Fruit fly (Drosophila melanogaster) whole organism, prepupa: Measurements from ENCODE around the gene CG31156.

ENCODE experiments used
- Blimp-1 ChIP-seq: fragments of 200-800 bp; sonication (Bioruptor generic); optimal IDR thresholded peaks from 3 replicates; lab custom pipeline; 2017; ENCODE audit warnings: missing biosample characterization, missing genetic modification characterization, mild to moderate bottlenecking, moderate library complexity, missing genetic modification reagents
- CG11294 ChIP-seq: fragments of 200-800 bp; sonication (Bioruptor generic); IDR thresholded peaks from 2 replicates; pipeline ENCODE4 v1.3.6; 2022; ENCODE audit warnings: missing biosample characterization, missing genetic modification characterization
- CG11762 ChIP-seq: fragments of 200-800 bp; sonication (Bioruptor generic); optimal IDR thresholded peaks from 3 replicates; lab custom pipeline; 2016; ENCODE audit warnings: missing biosample characterization, missing genetic modification characterization; ENCODE audit not compliant: insufficient read depth
- CG11902 ChIP-seq: fragments of 200-800 bp; sonication (Bioruptor generic); optimal IDR thresholded peaks from 3 replicates; lab custom pipeline; 2016; ENCODE audit warnings: missing biosample characterization, missing genetic modification characterization
- CG15336 ChIP-seq: fragments of 200-800 bp; sonication (Bioruptor generic); IDR thresholded peaks from 2 replicates; pipeline ENCODE4 v1.3.6; 2022; ENCODE audit warnings: missing biosample characterization, missing genetic modification characterization
- CG1621 ChIP-seq: fragments of 200-800 bp; sonication (Bioruptor generic); optimal IDR thresholded peaks from 3 replicates; lab custom pipeline; 2018; ENCODE audit warnings: missing biosample characterization, mild to moderate bottlenecking, missing genetic modification characterization
- CG16779 ChIP-seq: fragments of 200-800 bp; sonication (Bioruptor generic); optimal IDR thresholded peaks from 3 replicates; lab custom pipeline; 2017; ENCODE audit warnings: missing biosample characterization, mild to moderate bottlenecking, missing genetic modification characterization
- CG31627 ChIP-seq: fragments of 200-800 bp; sonication (Bioruptor generic); optimal IDR thresholded peaks from 3 replicates; lab custom pipeline; 2016; ENCODE audit warnings: missing biosample characterization, missing genetic modification characterization
- CG32006 ChIP-seq: fragments of 200-800 bp; sonication (Bioruptor generic); optimal IDR thresholded peaks from 3 replicates; lab custom pipeline; 2017; ENCODE audit warnings: missing biosample characterization, mild to moderate bottlenecking, missing genetic modification characterization
- CG34406 ChIP-seq: fragments of 200-800 bp; sonication (Bioruptor generic); optimal IDR thresholded peaks from 3 replicates; lab custom pipeline; 2016; ENCODE audit warnings: missing biosample characterization, missing genetic modification characterization
- CG3919 ChIP-seq: fragments of 200-800 bp; sonication (Bioruptor generic); optimal IDR thresholded peaks from 3 replicates; lab custom pipeline; 2016; ENCODE audit warnings: missing biosample characterization, missing genetic modification characterization
- CG4318 ChIP-seq: fragments of 200-800 bp; sonication (Bioruptor generic); optimal IDR thresholded peaks from 3 replicates; lab custom pipeline; 2017; ENCODE audit warnings: missing biosample characterization, mild to moderate bottlenecking, missing genetic modification characterization
- CG6163 ChIP-seq: fragments of 200-800 bp; sonication (Bioruptor generic); IDR thresholded peaks from 3 replicates; pipeline ENCODE4 v1.3.6; 2022; ENCODE audit warnings: missing biosample characterization, missing genetic modification characterization
- CG6276 ChIP-seq: fragments of 200-800 bp; sonication (Bioruptor generic); optimal IDR thresholded peaks from 2 replicates; lab custom pipeline; 2017; ENCODE audit warnings: missing biosample characterization, mild to moderate bottlenecking, missing genetic modification characterization
- CG6792 ChIP-seq: fragments of 200-800 bp; sonication (Bioruptor generic); optimal IDR thresholded peaks from 3 replicates; lab custom pipeline; 2016; ENCODE audit warnings: missing biosample characterization, missing genetic modification characterization
- CG6808 ChIP-seq: fragments of 200-800 bp; sonication (Bioruptor generic); optimal IDR thresholded peaks from 3 replicates; lab custom pipeline; 2017; ENCODE audit warnings: missing biosample characterization, missing genetic modification characterization, mild to moderate bottlenecking, moderate library complexity, missing genetic modification reagents
- CG8119 ChIP-seq: fragments of 200-800 bp; sonication (Bioruptor generic); IDR thresholded peaks from 3 replicates; pipeline ENCODE4 v1.3.6; 2022; ENCODE audit warnings: missing biosample characterization, missing genetic modification characterization
- CG8319 ChIP-seq: fragments of 200-800 bp; sonication (Bioruptor generic); optimal IDR thresholded peaks from 3 replicates; lab custom pipeline; 2016; ENCODE audit warnings: missing biosample characterization, missing genetic modification characterization
- CG8632 ChIP-seq: fragments of 200-800 bp; sonication (Bioruptor generic); optimal IDR thresholded peaks from 3 replicates; lab custom pipeline; 2016; ENCODE audit warnings: missing biosample characterization, missing genetic modification characterization
- Eip75B ChIP-seq: fragments of 200-800 bp; sonication (Bioruptor generic); optimal IDR thresholded peaks from 3 replicates; lab custom pipeline; 2016; ENCODE audit warnings: missing biosample characterization, missing genetic modification characterization
- Eip78C ChIP-seq: fragments of 200-800 bp; sonication (Bioruptor generic); peaks from one replicate; lab custom pipeline; 2016; ENCODE audit warnings: missing biosample characterization, missing genetic modification characterization
- Eip93F ChIP-seq: fragments of 200-800 bp; sonication (Bioruptor generic); optimal IDR thresholded peaks from 2 replicates; lab custom pipeline; 2016; ENCODE audit warnings: missing biosample characterization, mild to moderate bottlenecking, missing genetic modification characterization
- Ets21C ChIP-seq: fragments of 200-800 bp; sonication (Bioruptor generic); optimal IDR thresholded peaks from 3 replicates; lab custom pipeline; 2016; ENCODE audit warnings: missing biosample characterization, missing genetic modification characterization
- Ets96B ChIP-seq: fragments of 200-800 bp; optimal IDR thresholded peaks from 2 replicates; lab custom pipeline; 2019; ENCODE audit warnings: missing biosample characterization, mild to moderate bottlenecking, missing genetic modification characterization, moderate library complexity
- Gug ChIP-seq: fragments of 200-800 bp; sonication (Bioruptor generic); IDR thresholded peaks from 2 replicates; pipeline ENCODE4 v1.3.6; 2022; ENCODE audit warnings: missing biosample characterization, missing genetic modification characterization
- Hr39 ChIP-seq: fragments of 200-800 bp; sonication (Bioruptor generic); optimal IDR thresholded peaks from 2 replicates; lab custom pipeline; 2016; ENCODE audit warnings: missing biosample characterization, missing genetic modification characterization
- Hr4 ChIP-seq: fragments of 200-800 bp; sonication (Bioruptor generic); optimal IDR thresholded peaks from 3 replicates; lab custom pipeline; 2016; ENCODE audit warnings: missing biosample characterization, missing genetic modification characterization
- Lpt ChIP-seq: fragments of 200-800 bp; sonication (Bioruptor generic); optimal IDR thresholded peaks from 3 replicates; lab custom pipeline; 2016; ENCODE audit warnings: missing biosample characterization, missing genetic modification characterization
- Smox ChIP-seq: fragments of 200-800 bp; sonication (Bioruptor generic); optimal IDR thresholded peaks from 3 replicates; lab custom pipeline; 2016; ENCODE audit warnings: missing biosample characterization, missing genetic modification characterization
- Sox102F ChIP-seq: fragments of 200-800 bp; sonication (Bioruptor generic); optimal IDR thresholded peaks from 2 replicates; lab custom pipeline; 2016; ENCODE audit warnings: missing biosample characterization, mild to moderate bottlenecking, missing genetic modification characterization
- Sox14 ChIP-seq: fragments of 200-800 bp; sonication (Bioruptor generic); optimal IDR thresholded peaks from 3 replicates; lab custom pipeline; 2016; ENCODE audit warnings: missing biosample characterization, missing genetic modification characterization
- Sox15 ChIP-seq: fragments of 200-800 bp; sonication (Bioruptor generic); optimal IDR thresholded peaks from 3 replicates; lab custom pipeline; 2016; ENCODE audit warnings: missing biosample characterization, missing genetic modification characterization
- achi ChIP-seq: fragments of 200-800 bp; sonication (Bioruptor generic); optimal IDR thresholded peaks from 3 replicates; lab custom pipeline; 2016; ENCODE audit warnings: missing biosample characterization, missing genetic modification characterization
- acj6 ChIP-seq: fragments of 200-800 bp; sonication (Bioruptor generic); optimal IDR thresholded peaks from 3 replicates; lab custom pipeline; 2016; ENCODE audit warnings: missing biosample characterization, missing genetic modification characterization
- cyc ChIP-seq: fragments of 200-800 bp; sonication (Bioruptor generic); optimal IDR thresholded peaks from 3 replicates; lab custom pipeline; 2016; ENCODE audit warnings: missing biosample characterization, missing genetic modification characterization
- dac ChIP-seq: fragments of 200-800 bp; sonication (Bioruptor generic); optimal IDR thresholded peaks from 2 replicates; lab custom pipeline; 2017; ENCODE audit warnings: missing biosample characterization, mild to moderate bottlenecking, missing genetic modification characterization
- eg ChIP-seq: fragments of 200-800 bp; sonication (Bioruptor generic); IDR thresholded peaks from 3 replicates; pipeline ENCODE4 v1.3.6; 2022; ENCODE audit warnings: missing biosample characterization, missing genetic modification characterization
- esn ChIP-seq: fragments of 200-800 bp; sonication (Bioruptor generic); optimal IDR thresholded peaks from 2 replicates; lab custom pipeline; 2016; ENCODE audit warnings: missing biosample characterization, mild to moderate bottlenecking, missing genetic modification characterization, moderate library complexity
- fd59A ChIP-seq: fragments of 200-800 bp; sonication (Bioruptor generic); optimal IDR thresholded peaks from 2 replicates; lab custom pipeline; 2017; ENCODE audit warnings: missing biosample characterization, mild to moderate bottlenecking, missing genetic modification characterization, missing genetic modification reagents
- fd85E ChIP-seq: fragments of 200-800 bp; sonication (Bioruptor generic); optimal IDR thresholded peaks from 3 replicates; lab custom pipeline; 2016; ENCODE audit warnings: missing biosample characterization, missing genetic modification characterization
- fkh ChIP-seq: fragments of 200-800 bp; sonication (Bioruptor generic); optimal IDR thresholded peaks from 3 replicates; lab custom pipeline; 2017; ENCODE audit warnings: missing biosample characterization, mild to moderate bottlenecking, missing genetic modification characterization, moderate library complexity
- lz ChIP-seq: fragments of 200-800 bp; sonication (Bioruptor generic); optimal IDR thresholded peaks from 3 replicates; lab custom pipeline; 2016; ENCODE audit warnings: missing biosample characterization, missing genetic modification characterization
- net ChIP-seq: fragments of 200-800 bp; sonication (Bioruptor generic); optimal IDR thresholded peaks from 3 replicates; lab custom pipeline; 2016; ENCODE audit warnings: missing biosample characterization, missing genetic modification characterization
- salr ChIP-seq, 2 experiments: fragments of 200-800 bp; sonication (Bioruptor generic); optimal IDR thresholded peaks; 3 replicates each; lab custom pipeline; 2016 to 2018; ENCODE audit warnings: missing biosample characterization in 2 of 2, missing genetic modification characterization in 2 of 2, mild to moderate bottlenecking in 1 of 2
- spab ChIP-seq: fragments of 200-800 bp; sonication (Bioruptor generic); optimal IDR thresholded peaks from 2 replicates; lab custom pipeline; 2017; ENCODE audit warnings: missing biosample characterization, mild to moderate bottlenecking, missing genetic modification characterization, missing genetic modification reagents
- ss ChIP-seq, 2 experiments: fragments of 200-800 bp; sonication (Bioruptor generic); optimal IDR thresholded peaks; 2 replicates in 1 of 2; 3 replicates in 1 of 2; lab custom pipeline; 2017 to 2018; ENCODE audit warnings: mild to moderate bottlenecking in 2 of 2, missing biosample characterization in 2 of 2, missing genetic modification characterization in 2 of 2, moderate library complexity in 1 of 2
- topi ChIP-seq: fragments of 200-800 bp; sonication (Bioruptor generic); optimal IDR thresholded peaks from 3 replicates; lab custom pipeline; 2016; ENCODE audit warnings: missing biosample characterization, missing genetic modification characterization
- vri ChIP-seq: fragments of 200-800 bp; sonication (Bioruptor generic); optimal IDR thresholded peaks from 3 replicates; lab custom pipeline; 2016; ENCODE audit warnings: missing biosample characterization, mild to moderate bottlenecking, missing genetic modification characterization

CG31156 gene

dm6 chr3R:22613448-22613847 is at the start of gene CG31156, which contains the start of gene mRRF2:
TSS of gene CG31156 (minus strand) at chr3R:22613656.
TSS of gene mRRF2 (plus strand) at chr3R:22613686.
- TF ChIP-seq CG34406 (no peak), CG31627 (no peak), fd85E (GFP tag; lab: Kevin White, UChicago) (no peak), esn (GFP tag; lab: Kevin White, UChicago) (no peak), vri (GFP tag; lab: Kevin White, UChicago) (no peak), CG15336 (no peak), net (GFP tag; lab: Kevin White, UChicago) (no peak), achi (GFP tag; lab: Kevin White, UChicago) (no peak), Sox14 (GFP tag; lab: Kevin White, UChicago) (no peak), fd59A (GFP tag; lab: Kevin White, UChicago) (no peak), spab (GFP tag; lab: Kevin White, UChicago) (no peak), Gug (GFP tag; lab: Robert Waterston, UW) (no peak), cyc (no peak), lz (GFP tag; lab: Kevin White, UChicago) (no peak), Eip78C (GFP tag; lab: Kevin White, UChicago) (no peak), CG6276 (GFP tag; lab: Kevin White, UChicago) (no peak), Eip93F (GFP tag; lab: Kevin White, UChicago) (no peak)

- TF ChIP-seq Blimp-1 (GFP tag; lab: Kevin White, UChicago) (no peak), CG11902 (GFP tag; lab: Kevin White, UChicago) (no peak), CG1621 (tag; lab: Kevin White, UChicago) (peak; percentile 32), vri (GFP tag; lab: Kevin White, UChicago) (no peak), acj6 (GFP tag; lab: Kevin White, UChicago) (peak; percentile 73), CG6276 (GFP tag; lab: Kevin White, UChicago) (peak; percentile 51), net (GFP tag; lab: Kevin White, UChicago) (peak; percentile 64), Ets21C (GFP tag; lab: Kevin White, UChicago) (no peak), CG4318 (GFP tag; lab: Kevin White, UChicago) (peak; percentile 62), CG34406 (peak; percentile 31), CG8119 (GFP tag; lab: Robert Waterston, UW) (peak; percentile 90), Lpt (peak; percentile 10), CG6792 (peak; percentile 8), CG31627 (peak; percentile 42), ss (GFP tag; optimal IDR thresholded peaks at IDR 0.05; lab: Kevin White, UChicago) (no peak), Sox102F (GFP tag; lab: Kevin White, UChicago) (no peak), eg (GFP tag; lab: Robert Waterston, UW) (peak; percentile 67), CG32006 (GFP tag; lab: Kevin White, UChicago) (peak; percentile 86), Sox15 (GFP tag; lab: Kevin White, UChicago) (no peak), CG8319 (no peak), fkh (GFP tag; lab: Kevin White, UChicago) (no peak), achi (GFP tag; lab: Kevin White, UChicago) (peak; percentile 75), Hr39 (GFP tag; lab: Kevin White, UChicago) (peak; percentile 41), CG8632 (GFP tag; lab: Kevin White, UChicago) (peak; percentile 35), Gug (GFP tag; lab: Robert Waterston, UW) (no peak), CG11762 (GFP tag; lab: Kevin White, UChicago) (no peak), esn (GFP tag; lab: Kevin White, UChicago) (no peak), CG16779 (no peak), CG11294 (GFP tag; lab: Robert Waterston, UW) (no peak), fd85E (GFP tag; lab: Kevin White, UChicago) (no peak), Smox (GFP tag; lab: Kevin White, UChicago) (peak; percentile 22), Ets96B (peak; percentile 27), topi (GFP tag; lab: Kevin White, UChicago) (peak; percentile 8), CG6808 (no peak), CG3919 (GFP tag; lab: Kevin White, UChicago) (peak; percentile 11), Hr4 (GFP tag; lab: Kevin White, UChicago) (peak; percentile 87), dac (GFP tag; lab: Kevin White, UChicago) (no peak), Eip75B (no peak), CG15336 (peak; percentile 88), CG6163 (peak; percentile 76; the same call in 2 of the 3 replicates), fd59A (GFP tag; lab: Kevin White, UChicago) (peak; percentile 46), salr (GFP tag; optimal IDR thresholded peaks at IDR 0.05; lab: Kevin White, UChicago) (peak; percentile 28 to 69), spab (GFP tag; lab: Kevin White, UChicago) (no peak)
These were observed 49.7 kb upstream of the CG31156 start for dm6 chr3R:22663115-22663514.
